Worm (Caenorhabditis elegans): ENCODE results near the gene daf-41.

- no peak for TF ChIP-seq dao-5 (tag; optimal IDR thresholded peaks at IDR 0.05)
- TF ChIP-seq W03F9.2 (tag; optimal IDR thresholded peaks at IDR 0.05), result no peak
- no peak for TF ChIP-seq him-1 (tag; optimal IDR thresholded peaks at IDR 0.05)
Observed at ce11 chrIII:5321661-5322060, 47.1 kb upstream of the daf-41 start, which contains the start of gene F52C9.3.

Data from whole organism, L4/young adult.